Worm (Caenorhabditis elegans): ENCODE results near the gene K12H4.5.

DNA sequence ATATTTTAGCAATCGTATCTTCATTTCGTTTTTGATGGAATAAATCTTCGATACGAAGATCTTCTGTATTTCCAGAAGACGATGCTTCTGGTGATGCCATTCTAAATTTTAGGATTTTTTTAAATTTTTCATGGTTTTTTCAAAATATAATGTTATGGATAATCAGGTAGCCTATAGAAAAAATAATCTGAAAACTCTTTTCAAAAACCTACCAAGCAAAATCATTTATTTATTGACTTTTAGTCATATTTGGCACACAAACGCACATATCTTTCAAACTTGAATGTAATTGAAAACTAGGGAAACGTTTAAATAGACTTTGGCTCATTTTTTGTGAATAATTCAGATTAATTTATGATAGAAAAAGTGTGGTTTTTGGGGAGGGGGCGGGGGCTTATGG is 27.8 kb upstream of the K12H4.5 start, which contains the start of gene F44B9.5:
- TF ChIP-seq egl-27 (tag; optimal IDR thresholded peaks at IDR 0.05) (no peak), nhr-23 (tag; optimal IDR thresholded peaks at IDR 0.05) (no peak), fos-1 (tag; optimal IDR thresholded peaks at IDR 0.05) (no peak), unc-39 (tag; optimal IDR thresholded peaks at IDR 0.05) (no peak), skn-1 (tag; optimal IDR thresholded peaks at IDR 0.05) (no peak), sma-3 (GFP tag; optimal IDR thresholded peaks at IDR 0.05) (no peak), nhr-129 (tag; optimal IDR thresholded peaks at IDR 0.05) (no peak), unc-62 (GFP tag; optimal IDR thresholded peaks at IDR 0.05) (no peak), R02D3.7 (tag; optimal IDR thresholded peaks at IDR 0.05) (no peak), ztf-4 (tag; optimal IDR thresholded peaks at IDR 0.05) (no peak), nhr-11 (tag; optimal IDR thresholded peaks at IDR 0.05) (no peak), aly-2 (tag; optimal IDR thresholded peaks at IDR 0.05) (no peak)

Data from whole organism, L2 larva.